Worm (Caenorhabditis elegans) whole organism, L2 larva: Measurements from ENCODE around the gene F52E1.9.

Source experiments
- lin-13 ChIP-seq: fragments of 150-350 bp; optimal IDR thresholded peaks from 2 replicates; lab custom pipeline; 2014; ENCODE audit warnings: missing biosample characterization, missing genetic modification reagents, missing genetic modification characterization
- mbf-1 ChIP-seq: sonication (generic microtip); optimal IDR thresholded peaks from 2 replicates; lab custom pipeline; 2017; ENCODE audit warnings: missing biosample characterization, missing genetic modification characterization
- peb-1 ChIP-seq: fragments of 150-350 bp; optimal IDR thresholded peaks from 2 replicates; lab custom pipeline; 2014; ENCODE audit warnings: missing biosample characterization, missing genetic modification characterization

DNA sequence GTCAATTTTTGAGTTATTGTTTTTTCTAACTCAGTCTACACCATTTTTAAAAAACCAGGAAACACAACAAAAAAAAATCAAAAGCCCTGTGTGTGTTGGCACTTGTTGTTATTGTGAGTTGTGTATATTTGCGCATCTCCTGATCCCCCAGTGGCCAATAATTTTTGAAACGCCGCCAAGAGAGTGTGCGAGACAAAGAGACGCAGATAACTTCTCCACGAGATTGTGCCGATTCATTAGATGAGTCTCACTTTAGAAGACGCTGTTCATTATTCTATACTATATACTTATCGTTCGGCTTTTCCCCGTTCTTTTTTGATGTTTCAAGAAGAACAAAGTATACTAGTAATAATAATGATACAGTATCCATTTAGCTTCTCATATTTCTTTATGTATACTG lies 48.2 kb upstream of the F52E1.9 start:
- TF ChIP-seq peb-1 (tag; lab: Kevin White, UChicago) (no peak), lin-13 (GFP tag; lab: Kevin White, UChicago) (no peak), mbf-1 (tag; lab: Kevin White, UChicago) (no peak)
